Fruit fly (Drosophila melanogaster) whole organism, embryonic: ENCODE data around the gene Zasp66.

Experiments used
- Ada2b ChIP-seq: fragments of 200-800 bp; sonication (Bioruptor generic); IDR thresholded peaks from 2 replicates; pipeline ENCODE4 v1.3.6; 2022; ENCODE audit warnings: missing biosample characterization, missing genetic modification characterization
- Adf1 ChIP-seq: fragments of 200-800 bp; sonication (Bioruptor generic); IDR thresholded peaks from 2 replicates; pipeline ENCODE4 v1.3.6; 2022; ENCODE audit warnings: missing biosample characterization, missing genetic modification characterization
- Antp ChIP-seq: fragments of 200-800 bp; sonication (Bioruptor generic); optimal IDR thresholded peaks from 3 replicates; lab custom pipeline; 2016; ENCODE audit warnings: missing biosample characterization, missing genetic modification characterization
- Bdp1 ChIP-seq: fragments of 200-800 bp; sonication (Bioruptor generic); optimal IDR thresholded peaks from 3 replicates; lab custom pipeline; 2016; ENCODE audit warnings: missing biosample characterization, missing genetic modification characterization
- Bteb2 ChIP-seq: fragments of 200-800 bp; sonication (Bioruptor generic); optimal IDR thresholded peaks from 2 replicates; lab custom pipeline; 2016; ENCODE audit warnings: missing biosample characterization, missing genetic modification characterization
- CG10366 ChIP-seq: fragments of 200-800 bp; sonication (Bioruptor generic); IDR thresholded peaks from 2 replicates; pipeline ENCODE4 v1.3.6; 2022; ENCODE audit warnings: missing biosample characterization, missing genetic modification characterization
- CG12219 ChIP-seq: fragments of 200-800 bp; sonication (Bioruptor generic); optimal IDR thresholded peaks from 3 replicates; lab custom pipeline; 2018; ENCODE audit warnings: missing biosample characterization, mild to moderate bottlenecking, missing genetic modification characterization
- CG12769 ChIP-seq: fragments of 200-800 bp; sonication (Bioruptor generic); optimal IDR thresholded peaks from 2 replicates; lab custom pipeline; 2019; ENCODE audit warnings: missing biosample characterization, mild to moderate bottlenecking, missing genetic modification characterization, moderate library complexity
- CG13775 ChIP-seq: fragments of 200-800 bp; sonication (Bioruptor generic); optimal IDR thresholded peaks from 3 replicates; lab custom pipeline; 2017; ENCODE audit warnings: missing biosample characterization, mild to moderate bottlenecking, missing genetic modification characterization
- CG14014 ChIP-seq: fragments of 200-800 bp; sonication (Bioruptor generic); IDR thresholded peaks from 2 replicates; pipeline ENCODE4 v1.3.6; 2022; ENCODE audit warnings: missing biosample characterization, missing genetic modification characterization
- CG1529 ChIP-seq: fragments of 200-800 bp; sonication (Bioruptor generic); optimal IDR thresholded peaks from 3 replicates; lab custom pipeline; 2018; ENCODE audit warnings: missing biosample characterization, missing genetic modification characterization
- CG1647 ChIP-seq: fragments of 200-800 bp; sonication (Bioruptor generic); optimal IDR thresholded peaks from 3 replicates; lab custom pipeline; 2016; ENCODE audit warnings: missing biosample characterization, missing genetic modification characterization
- CG16863 ChIP-seq: fragments of 200-800 bp; sonication (Bioruptor generic); optimal IDR thresholded peaks from 3 replicates; lab custom pipeline; 2016; ENCODE audit warnings: missing biosample characterization, missing genetic modification characterization
- CG17361 ChIP-seq: fragments of 200-800 bp; sonication (Bioruptor generic); IDR thresholded peaks from 3 replicates; pipeline ENCODE4 v1.3.6; 2022; ENCODE audit warnings: missing biosample characterization, missing genetic modification characterization
- CG18262 ChIP-seq: fragments of 200-800 bp; optimal IDR thresholded peaks from 3 replicates; lab custom pipeline; 2019; ENCODE audit warnings: missing biosample characterization, mild to moderate bottlenecking, missing genetic modification characterization, moderate library complexity
- CG32767 ChIP-seq: fragments of 200-800 bp; sonication (Bioruptor generic); IDR thresholded peaks from 2 replicates; pipeline ENCODE4 v1.3.6; 2022; ENCODE audit warnings: missing biosample characterization, missing genetic modification characterization
- CG33213 ChIP-seq: fragments of 200-800 bp; sonication (Bioruptor generic); optimal IDR thresholded peaks from 3 replicates; lab custom pipeline; 2016; ENCODE audit warnings: missing biosample characterization, missing genetic modification characterization
- CG4282 ChIP-seq: fragments of 200-800 bp; sonication (Bioruptor generic); optimal IDR thresholded peaks from 2 replicates; lab custom pipeline; 2016; ENCODE audit warnings: missing biosample characterization, missing genetic modification characterization
- CG4328 ChIP-seq: fragments of 200-800 bp; sonication (Bioruptor generic); optimal IDR thresholded peaks from 3 replicates; lab custom pipeline; 2017; ENCODE audit warnings: missing biosample characterization, missing genetic modification reagents, missing genetic modification characterization
- CG9609 ChIP-seq: fragments of 200-800 bp; sonication (Bioruptor generic); optimal IDR thresholded peaks from 3 replicates; lab custom pipeline; 2016; ENCODE audit warnings: missing biosample characterization, missing genetic modification characterization
- CHES-1-like ChIP-seq: fragments of 200-800 bp; sonication (Bioruptor generic); optimal IDR thresholded peaks from 2 replicates; lab custom pipeline; 2016; ENCODE audit warnings: missing biosample characterization, missing genetic modification characterization
- Dref ChIP-seq: fragments of 200-800 bp; sonication (Bioruptor generic); IDR thresholded peaks from 2 replicates; pipeline ENCODE4 v1.3.6; 2022; ENCODE audit warnings: missing biosample characterization, missing genetic modification characterization
- Ets65A ChIP-seq: fragments of 200-800 bp; sonication (Bioruptor generic); peaks from one replicate; lab custom pipeline; 2016; ENCODE audit warnings: missing biosample characterization, missing genetic modification characterization
- Fer3 ChIP-seq: fragments of 200-800 bp; sonication (Bioruptor generic); optimal IDR thresholded peaks from 2 replicates; lab custom pipeline; 2018; ENCODE audit warnings: missing biosample characterization, mild to moderate bottlenecking, missing genetic modification characterization, moderate library complexity
- HmgZ ChIP-seq: fragments of 200-800 bp; sonication (Bioruptor generic); optimal IDR thresholded peaks from 2 replicates; lab custom pipeline; 2018; ENCODE audit warnings: missing biosample characterization, mild to moderate bottlenecking, missing genetic modification characterization
- Hmr ChIP-seq: fragments of 200-800 bp; sonication (Bioruptor generic); optimal IDR thresholded peaks from 3 replicates; lab custom pipeline; 2017; ENCODE audit warnings: mild to moderate bottlenecking, missing biosample characterization, missing genetic modification reagents, missing genetic modification characterization
- Lpt ChIP-seq: fragments of >200 bp; optimal IDR thresholded peaks from 2 replicates; lab custom pipeline; 2018; ENCODE audit warnings: missing biosample characterization, missing genetic modification characterization
- Med ChIP-seq: fragments of 200-800 bp; sonication (Bioruptor generic); peaks from one replicate; lab custom pipeline; 2016; ENCODE audit warnings: missing biosample characterization, missing genetic modification characterization, mild to moderate bottlenecking, inconsistent platforms, moderate library complexity
- Pdp1 ChIP-seq, 2 experiments: fragments of 200-800 bp; sonication (Bioruptor generic); optimal IDR thresholded peaks; 3 replicates each; lab custom pipeline; 2016; ENCODE audit warnings: missing biosample characterization in 2 of 2, missing genetic modification characterization in 2 of 2, mild to moderate bottlenecking in 1 of 2, moderate library complexity in 1 of 2
- Poxn ChIP-seq: fragments of 200-800 bp; sonication (Bioruptor generic); IDR thresholded peaks from 2 replicates; pipeline ENCODE4 v1.3.6; 2022; ENCODE audit warnings: missing biosample characterization, missing genetic modification characterization
- amos ChIP-seq: fragments of 200-800 bp; sonication (Bioruptor generic); IDR thresholded peaks from 2 replicates; pipeline ENCODE4 v1.3.6; 2022; ENCODE audit warnings: missing biosample characterization, missing genetic modification characterization; ENCODE audit not compliant: partially characterized antibody
- ara ChIP-seq: fragments of 200-800 bp; sonication (Bioruptor generic); IDR thresholded peaks from 2 replicates; pipeline ENCODE4 v1.3.6; 2022; ENCODE audit warnings: missing biosample characterization, missing genetic modification characterization
- cg ChIP-seq: fragments of 200-800 bp; sonication (Bioruptor generic); optimal IDR thresholded peaks from 3 replicates; lab custom pipeline; 2019; ENCODE audit warnings: missing biosample characterization, mild to moderate bottlenecking, missing genetic modification characterization, moderate library complexity
- chinmo ChIP-seq: fragments of 200-800 bp; sonication (Bioruptor generic); IDR thresholded peaks from 4 replicates; pipeline ENCODE4 v1.3.6; 2022; ENCODE audit warnings: missing biosample characterization, missing genetic modification characterization; ENCODE audit not compliant: partially characterized antibody
- dan ChIP-seq: fragments of 200-800 bp; sonication (Bioruptor generic); IDR thresholded peaks from 2 replicates; pipeline ENCODE4 v1.3.6; 2022; ENCODE audit warnings: missing biosample characterization, missing genetic modification characterization
- danr ChIP-seq: fragments of 200-800 bp; sonication (Bioruptor generic); IDR thresholded peaks from 2 replicates; pipeline ENCODE4 v1.3.6; 2022; ENCODE audit warnings: missing biosample characterization, missing genetic modification characterization
- dm ChIP-seq: fragments of 200-800 bp; sonication (Bioruptor generic); optimal IDR thresholded peaks from 3 replicates; lab custom pipeline; 2016; ENCODE audit warnings: missing biosample characterization, missing genetic modification characterization
- gem ChIP-seq: fragments of 200-800 bp; sonication (Bioruptor generic); optimal IDR thresholded peaks from 2 replicates; lab custom pipeline; 2019; ENCODE audit warnings: missing biosample characterization, mild to moderate bottlenecking, missing genetic modification characterization, moderate library complexity
- grau ChIP-seq: fragments of 200-800 bp; optimal IDR thresholded peaks from 3 replicates; lab custom pipeline; 2019; ENCODE audit warnings: missing biosample characterization, mild to moderate bottlenecking, missing genetic modification characterization, moderate library complexity
- ken ChIP-seq: fragments of 200-800 bp; sonication (Bioruptor generic); IDR thresholded peaks from 3 replicates; pipeline ENCODE4 v1.3.6; 2022; ENCODE audit warnings: missing biosample characterization, missing genetic modification characterization
- lola ChIP-seq, 3 experiments: fragments of >200 bp in 2 of 3; fragments of 200-800 bp in 1 of 3; sonication (Bioruptor generic) in 1 of 3; optimal IDR thresholded peaks; 2 replicates each; lab custom pipeline; 2017 to 2019; ENCODE audit warnings: missing biosample characterization in 3 of 3, missing genetic modification characterization in 3 of 3, mild to moderate bottlenecking in 1 of 3, moderate library complexity in 1 of 3
- nau ChIP-seq: fragments of 200-800 bp; sonication (Bioruptor generic); optimal IDR thresholded peaks from 3 replicates; lab custom pipeline; 2017; ENCODE audit warnings: missing biosample characterization, mild to moderate bottlenecking, missing genetic modification characterization, missing genetic modification reagents
- nerfin-1 ChIP-seq: fragments of 200-800 bp; sonication (Bioruptor generic); optimal IDR thresholded peaks from 3 replicates; lab custom pipeline; 2019; ENCODE audit warnings: missing biosample characterization, mild to moderate bottlenecking, missing genetic modification characterization, moderate library complexity
- prd ChIP-seq, 3 experiments: fragments of >200 bp in 2 of 3; fragments of 200-800 bp in 1 of 3; sonication (Bioruptor generic) in 1 of 3; optimal IDR thresholded peaks in 2 of 3; IDR thresholded peaks in 1 of 3; 2 replicates in 2 of 3; 3 replicates in 1 of 3; pipeline versions ENCODE4 v1.3.6 to Lab custom; 2017 to 2022; ENCODE audit warnings: missing biosample characterization in 1 of 3, missing genetic modification characterization in 1 of 3
- rib ChIP-seq: fragments of 200-800 bp; sonication (Bioruptor generic); IDR thresholded peaks from 2 replicates; pipeline ENCODE4 v1.3.6; 2022; ENCODE audit warnings: missing biosample characterization, missing genetic modification characterization
- ro ChIP-seq: fragments of 200-800 bp; sonication (Bioruptor generic); IDR thresholded peaks from 2 replicates; pipeline ENCODE4 v1.3.6; 2022; ENCODE audit warnings: missing biosample characterization, missing genetic modification characterization
- sd ChIP-seq: fragments of 200-800 bp; sonication (Bioruptor generic); optimal IDR thresholded peaks from 3 replicates; lab custom pipeline; 2018; ENCODE audit warnings: missing biosample characterization, mild to moderate bottlenecking, missing genetic modification characterization, moderate library complexity
- sens ChIP-seq: fragments of 200-800 bp; sonication (Bioruptor generic); peaks from one replicate; lab custom pipeline; 2016; ENCODE audit warnings: missing biosample characterization, missing genetic modification characterization
- stc ChIP-seq: fragments of 200-800 bp; sonication (Bioruptor generic); IDR thresholded peaks from 2 replicates; pipeline ENCODE4 v1.3.6; 2022; ENCODE audit warnings: missing biosample characterization, missing genetic modification characterization
- tna ChIP-seq: fragments of 200-800 bp; sonication (Bioruptor generic); IDR thresholded peaks from 2 replicates; pipeline ENCODE4 v1.3.6; 2022; ENCODE audit warnings: missing biosample characterization, missing genetic modification characterization; ENCODE audit not compliant: partially characterized antibody
- zfh2 ChIP-seq: fragments of 200-800 bp; sonication (Bioruptor generic); optimal IDR thresholded peaks from 2 replicates; lab custom pipeline; 2016; ENCODE audit warnings: missing biosample characterization, missing genetic modification characterization

Gene Zasp66

dm6 chr3L:8673377-8674000 is 49.3 kb downstream of the Zasp66 start:
- TF ChIP-seq Lpt (no peak), grau (no peak), Med (GFP tag; lab: Kevin White, UChicago) (peak; percentile 42), nerfin-1 (tag; lab: Kevin White, UChicago) (no peak), rib (GFP tag; lab: Robert Waterston, UW) (peak; percentile 43; the same call in 1 of the 2 replicates), CG18262 (tag; lab: Kevin White, UChicago) (no peak), Bteb2 (GFP tag; lab: Kevin White, UChicago) (no peak), dan (GFP tag; lab: Robert Waterston, UW) (no peak), CG16863 (no peak), gem (tag; lab: Kevin White, UChicago) (peak; percentile 4), ken (GFP tag; lab: Robert Waterston, UW) (no peak), Hmr (no peak), nau (GFP tag; lab: Kevin White, UChicago) (no peak), CG12769 (peak; percentile 53), Fer3 (tag; lab: Kevin White, UChicago) (no peak), ro (GFP tag; lab: Robert Waterston, UW) (no peak), HmgZ (tag; lab: Kevin White, UChicago) (no peak), chinmo (GFP tag; lab: Robert Waterston, UW) (peak; percentile 72; the same call in 1 of the 4 replicates), CG13775 (GFP tag; lab: Kevin White, UChicago) (no peak), tna (GFP tag; lab: Robert Waterston, UW) (no peak), Poxn (no peak), CG1529 (no peak), CG1647 (GFP tag; lab: Kevin White, UChicago) (no peak), zfh2 (GFP tag; lab: Kevin White, UChicago) (no peak), Pdp1 (GFP tag; optimal IDR thresholded peaks at IDR 0.05; lab: Kevin White, UChicago) (peak in 1 of 2 experiments; percentile 19), prd (optimal IDR thresholded peaks at IDR 0.05; lab: Kevin White, UChicago) (no peak), prd (GFP tag; IDR thresholded peaks at IDR 0.05; lab: Robert Waterston, UW) (no peak), Antp (GFP tag; lab: Kevin White, UChicago) (no peak), CG17361 (GFP tag; lab: Robert Waterston, UW) (0 out of 3 replicates have a peak, but pooled peaks have one; percentile 20), amos (GFP tag; lab: Robert Waterston, UW) (no peak), CG9609 (GFP tag; lab: Kevin White, UChicago) (no peak), ara (GFP tag; lab: Robert Waterston, UW) (no peak), CG4282 (no peak), cg (GFP tag; lab: Kevin White, UChicago) (peak; percentile 1), sd (tag; lab: Kevin White, UChicago) (peak; percentile 52), stc (GFP tag; lab: Robert Waterston, UW) (no peak), CG4328 (GFP tag; lab: Kevin White, UChicago) (no peak), Adf1 (peak; percentile 49), Ets65A (peak; percentile 52), lola (GFP tag; optimal IDR thresholded peaks at IDR 0.05; lab: Kevin White, UChicago) (no peak), CG33213 (GFP tag; lab: Kevin White, UChicago) (no peak), Bdp1 (GFP tag; lab: Kevin White, UChicago) (no peak), dm (GFP tag; lab: Kevin White, UChicago) (no peak), Dref (GFP tag; lab: Robert Waterston, UW) (no peak), Ada2b (GFP tag; lab: Robert Waterston, UW) (no peak), CG10366 (no peak), CG14014 (GFP tag; lab: Robert Waterston, UW) (no peak), CG12219 (GFP tag; lab: Kevin White, UChicago) (no peak), sens (GFP tag; lab: Kevin White, UChicago) (no peak), CG32767 (GFP tag; lab: Robert Waterston, UW) (peak; percentile 53; the same call in 1 of the 2 replicates), danr (GFP tag; lab: Robert Waterston, UW) (no peak), CHES-1-like (GFP tag; lab: Kevin White, UChicago) (no peak)
